Fruit fly (Drosophila melanogaster): ENCODE measurements around the gene CG10077.

Gene CG10077

DNA sequence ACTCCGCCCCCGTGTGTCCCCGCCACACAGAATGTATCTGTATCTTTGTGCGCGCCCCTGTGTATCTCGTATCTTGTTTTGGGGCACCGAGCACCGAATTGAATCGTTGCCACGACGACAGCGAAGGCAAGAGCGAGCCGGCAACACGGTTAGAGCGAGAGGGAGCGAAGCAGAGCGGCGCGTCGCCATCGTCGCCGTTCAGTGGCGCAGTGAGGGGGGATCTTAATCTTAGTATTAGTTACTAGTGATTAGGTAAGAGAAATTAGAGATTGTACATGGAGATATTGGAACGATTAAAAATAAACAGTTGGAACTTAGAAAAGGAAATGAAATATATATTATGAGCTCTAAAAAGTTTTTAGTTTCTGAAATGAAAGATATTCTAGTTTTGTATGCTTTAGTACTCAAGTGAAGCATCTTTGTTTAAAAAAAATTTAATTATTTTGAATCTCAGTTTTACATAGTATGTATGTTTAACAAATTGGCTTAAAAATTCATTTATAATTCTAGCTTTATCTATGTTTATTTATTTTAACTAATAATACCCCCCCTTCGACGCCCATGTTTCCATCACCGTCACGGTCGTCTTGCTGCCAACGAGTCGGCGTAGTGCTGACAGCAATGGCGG is 33.4 kb upstream of the CG10077 start (continued):
- TF ChIP-seq CG7372 (GFP tag; IDR thresholded peaks at IDR 0.05) (peak; percentile 80), B-H2 (GFP tag; optimal IDR thresholded peaks at IDR 0.05) (peak; percentile 53), CG17912 (GFP tag; optimal IDR thresholded peaks at IDR 0.05) (no peak), Asciz (GFP tag; optimal IDR thresholded peaks at IDR 0.05) (peak; percentile 95), ems (GFP tag; optimal IDR thresholded peaks at IDR 0.05) (peak; percentile 57), CG3163 (GFP tag; optimal IDR thresholded peaks at IDR 0.05) (no peak), CG12391 (tag; optimal IDR thresholded peaks at IDR 0.05) (peak; percentile 94), scrt (GFP tag; optimal IDR thresholded peaks at IDR 0.05) (peak; percentile 85), E2f2 (GFP tag; IDR thresholded peaks at IDR 0.05) (peak; percentile 63; the same call in 1 of the 2 replicates), Oli (tag; optimal IDR thresholded peaks at IDR 0.05) (peak; percentile 93), jigr1 (GFP tag; IDR thresholded peaks at IDR 0.05) (peak; percentile 83), wdn (GFP tag; IDR thresholded peaks at IDR 0.05) (peak; percentile 62; the same call in 1 of the 2 replicates), CG15073 (GFP tag; optimal IDR thresholded peaks at IDR 0.05) (peak; percentile 40), CG10959 (GFP tag; IDR thresholded peaks at IDR 0.05) (peak; percentile 56; the same call in 1 of the 2 replicates), CG14014 (GFP tag; IDR thresholded peaks at IDR 0.05) (peak; percentile 51; the same call in 1 of the 2 replicates), CG2116 (GFP tag; optimal IDR thresholded peaks at IDR 0.05) (peak; percentile 58), grn (GFP tag; optimal IDR thresholded peaks at IDR 0.05) (peak; percentile 28), CG7963 (GFP tag; IDR thresholded peaks at IDR 0.05; ENCODE audit: partially characterized antibody) (no peak), tx (GFP tag; optimal IDR thresholded peaks at IDR 0.05) (peak; percentile 37), jumu (GFP tag; optimal IDR thresholded peaks at IDR 0.05) (peak; percentile 59), mirr (GFP tag; optimal IDR thresholded peaks at IDR 0.05) (peak; percentile 18), CG12744 (GFP tag; optimal IDR thresholded peaks at IDR 0.05) (no peak), vfl (GFP tag; optimal IDR thresholded peaks at IDR 0.05) (no peak), Neu2 (GFP tag; optimal IDR thresholded peaks at IDR 0.05; ENCODE audit: borderline replicate concordance) (no peak), Bdp1 (GFP tag; optimal IDR thresholded peaks at IDR 0.05) (no peak), CG30020 (tag; optimal IDR thresholded peaks at IDR 0.05) (peak; percentile 75), ssp (GFP tag; IDR thresholded peaks at IDR 0.05) (peak; percentile 79; the same call in 1 of the 2 replicates), gem (tag; optimal IDR thresholded peaks at IDR 0.05) (peak; percentile 95), CG8478 (optimal IDR thresholded peaks at IDR 0.05) (no peak), Fer2 (tag; optimal IDR thresholded peaks at IDR 0.05) (peak; percentile 68), CG8924 (tag; optimal IDR thresholded peaks at IDR 0.05) (peak; percentile 95), CG9609 (GFP tag; optimal IDR thresholded peaks at IDR 0.05) (peak; percentile 47), CG18011 (GFP tag; optimal IDR thresholded peaks at IDR 0.05) (peak; percentile 60), pum (GFP tag; optimal IDR thresholded peaks at IDR 0.05) (peak; percentile 73), bigmax (GFP tag; optimal IDR thresholded peaks at IDR 0.05) (no peak), usp (GFP tag; optimal IDR thresholded peaks at IDR 0.05) (no peak), HLH3B (GFP tag; IDR thresholded peaks at IDR 0.05) (peak; percentile 71), B-H1 (GFP tag; IDR thresholded peaks at IDR 0.05) (peak; percentile 68), Dll (GFP tag; IDR thresholded peaks at IDR 0.05; ENCODE audit: partially characterized antibody) (no peak), grau (tag; optimal IDR thresholded peaks at IDR 0.05) (peak; percentile 93), gro (GFP tag; optimal IDR thresholded peaks at IDR 0.05) (peak; percentile 36), CG8388 (GFP tag; optimal IDR thresholded peaks at IDR 0.05) (peak; percentile 91), CG13123 (GFP tag; optimal IDR thresholded peaks at IDR 0.05) (peak; percentile 64), CG2199 (GFP tag; IDR thresholded peaks at IDR 0.05) (0 out of 3 replicates have a peak, but pooled peaks have one; percentile 11), knrl (GFP tag; IDR thresholded peaks at IDR 0.05; ENCODE audit: partially characterized antibody) (no peak), danr (GFP tag; IDR thresholded peaks at IDR 0.05) (peak; percentile 81), inv (GFP tag; IDR thresholded peaks at IDR 0.05; ENCODE audit: partially characterized antibody) (no peak), her (GFP tag; optimal IDR thresholded peaks at IDR 0.05) (peak; percentile 31), pfk (GFP tag; optimal IDR thresholded peaks at IDR 0.05) (no peak), CG13775 (GFP tag; optimal IDR thresholded peaks at IDR 0.05) (peak; percentile 91)

Measured in whole organism, embryonic.